Worm (Caenorhabditis elegans) whole organism, late embryonic: ENCODE data around the gene T24D5.2.

Experiments
- dmd-4 ChIP-seq: sonication (generic microtip); optimal IDR thresholded peaks from 2 replicates; lab custom pipeline; 2016; ENCODE audit warnings: borderline replicate concordance, missing genetic modification characterization, missing compliant biosample characterization
- elt-2 ChIP-seq: sonication (generic microtip); optimal IDR thresholded peaks from 2 replicates; lab custom pipeline; 2016; ENCODE audit warnings: missing genetic modification reagents, missing genetic modification characterization, missing compliant biosample characterization
- gmeb-2 ChIP-seq: sonication (generic microtip); optimal IDR thresholded peaks from 2 replicates; lab custom pipeline; 2016; ENCODE audit warnings: missing genetic modification characterization, inconsistent platforms, missing compliant biosample characterization
- hlh-30 ChIP-seq: sonication (generic microtip); optimal IDR thresholded peaks from 2 replicates; lab custom pipeline; 2017; ENCODE audit warnings: antibody characterized with exemption, missing genetic modification characterization, missing compliant biosample characterization; ENCODE audit not compliant: insufficient read depth
- lin-11 ChIP-seq: fragments of 200-800 bp; sonication (Bioruptor generic); optimal IDR thresholded peaks from 2 replicates; lab custom pipeline; 2018; ENCODE audit warnings: mild to moderate bottlenecking, missing genetic modification characterization, missing compliant biosample characterization
- nhr-11 ChIP-seq: fragments of 150-350 bp; optimal IDR thresholded peaks from 2 replicates; lab custom pipeline; 2014; ENCODE audit warnings: missing biosample characterization, missing genetic modification characterization
- rnt-1 ChIP-seq: sonication (generic microtip); optimal IDR thresholded peaks from 2 replicates; lab custom pipeline; 2016; ENCODE audit warnings: missing genetic modification characterization, missing compliant biosample characterization
- tbx-7 ChIP-seq: sonication (generic microtip); optimal IDR thresholded peaks from 2 replicates; lab custom pipeline; 2016; ENCODE audit warnings: missing genotype, missing genetic modification characterization, missing compliant biosample characterization
- ttx-3 ChIP-seq: sonication (generic microtip); optimal IDR thresholded peaks from 2 replicates; lab custom pipeline; 2016; ENCODE audit warnings: missing genetic modification reagents, missing genetic modification characterization, missing compliant biosample characterization

- TF ChIP-seq lin-11 (no peak), elt-2 (no peak), dmd-4 (tag; lab: Kevin White, UChicago) (no peak), hlh-30 (no peak), rnt-1 (tag; lab: Kevin White, UChicago) (no peak), gmeb-2 (no peak), nhr-11 (no peak), tbx-7 (tag; lab: Kevin White, UChicago) (no peak), ttx-3 (no peak)
Observed at ce11 chrX:12574473-12574872, 11.8 kb downstream of the T24D5.2 start, which contains the start of gene T24D5.1.
